Worm (Caenorhabditis elegans) whole organism, young adult: ENCODE data around the gene K07D4.6.

Experiments used
- Y79H2A.3 ChIP-seq: fragments of 200-800 bp; sonication (Bioruptor generic); conservative IDR thresholded peaks from 2 replicates; pipeline ENCODE4 v1.3.6; 2022; ENCODE audit warnings: missing genetic modification reagents, missing genetic modification characterization, missing compliant biosample characterization
- ama-1 ChIP-seq, 3 experiments: fragments of 150-350 bp in 1 of 3; sonication (generic microtip) in 2 of 3; optimal IDR thresholded peaks; 2 replicates each; lab custom pipeline; 2014 to 2018; ENCODE audit warnings: missing biosample characterization in 2 of 3, missing genetic modification characterization in 2 of 3, missing genetic modification reagents in 2 of 3
- aptf-2 ChIP-seq: fragments of 200-800 bp; sonication (Bioruptor generic); conservative IDR thresholded peaks from 2 replicates; pipeline ENCODE4 v1.3.6; 2022; ENCODE audit warnings: missing genetic modification reagents, missing genetic modification characterization, missing compliant biosample characterization
- cebp-1 ChIP-seq, 2 experiments: fragments of 200-800 bp in 1 of 2; sonication (Bioruptor generic) in 1 of 2; sonication (generic microtip) in 1 of 2; IDR thresholded peaks in 1 of 2; optimal IDR thresholded peaks in 1 of 2; 2 replicates each; pipeline versions ENCODE4 v1.3.6 to Lab custom; 2017 to 2022; ENCODE audit warnings: missing compliant biosample characterization in 2 of 2, missing genetic modification characterization in 2 of 2, mild to moderate bottlenecking in 1 of 2, missing genetic modification reagents in 1 of 2, moderate library complexity in 1 of 2
- fkh-3 ChIP-seq: sonication (generic microtip); optimal IDR thresholded peaks from 2 replicates; lab custom pipeline; 2016; ENCODE audit warnings: mild to moderate bottlenecking, missing genetic modification characterization, missing compliant biosample characterization
- hlh-12 ChIP-seq: sonication (generic microtip); optimal IDR thresholded peaks from 2 replicates; lab custom pipeline; 2016; ENCODE audit warnings: missing genetic modification characterization, missing compliant biosample characterization
- hmg-1.2 ChIP-seq: fragments of 200-800 bp; sonication (Bioruptor generic); IDR thresholded peaks from 2 replicates; pipeline ENCODE4 v1.3.6; 2022; ENCODE audit warnings: missing genetic modification reagents, missing genetic modification characterization, missing compliant biosample characterization
- lin-40 ChIP-seq: sonication (generic microtip); optimal IDR thresholded peaks from 2 replicates; lab custom pipeline; 2016; ENCODE audit warnings: missing genetic modification characterization, mild to moderate bottlenecking, missing compliant biosample characterization, missing genotype, missing genetic modification reagents
- madf-10 ChIP-seq: sonication (generic microtip); optimal IDR thresholded peaks from 2 replicates; lab custom pipeline; 2016; ENCODE audit warnings: mild to moderate bottlenecking, missing genetic modification characterization, missing compliant biosample characterization
- mes-4 ChIP-seq: sonication (generic microtip); optimal IDR thresholded peaks from 2 replicates; lab custom pipeline; 2016; ENCODE audit warnings: missing genotype, missing genetic modification characterization, missing compliant biosample characterization
- nfya-2 ChIP-seq: fragments of 200-800 bp; sonication (Bioruptor generic); IDR thresholded peaks from 2 replicates; pipeline ENCODE4 v1.3.6; 2022; ENCODE audit warnings: missing genetic modification reagents, missing genetic modification characterization, missing compliant biosample characterization
- pha-4 ChIP-seq: fragments of 150-350 bp; sonication (generic microtip); optimal IDR thresholded peaks from 2 replicates; lab custom pipeline; 2014; ENCODE audit warnings: missing biosample characterization, missing genetic modification reagents, missing genetic modification characterization
- zim-3 ChIP-seq: sonication (generic microtip); optimal IDR thresholded peaks from 2 replicates; lab custom pipeline; 2017; ENCODE audit warnings: mild to moderate bottlenecking, missing genetic modification characterization, moderate library complexity, missing compliant biosample characterization

- no peak for TF ChIP-seq nfya-2
- no peak for TF ChIP-seq lin-40 (tag; lab: Kevin White, UChicago)
- TF ChIP-seq mes-4 (tag; lab: Kevin White, UChicago): no peak
- TF ChIP-seq ama-1 (optimal IDR thresholded peaks at IDR 0.05; lab: Kevin White, UChicago): no peak
- no peak for TF ChIP-seq ama-1 (GFP tag; optimal IDR thresholded peaks at IDR 0.05; lab: Kevin White, UChicago)
- TF ChIP-seq Y79H2A.3 (GFP tag; lab: Robert Waterston, UW): no peak
- no peak for TF ChIP-seq hlh-12
- no peak for TF ChIP-seq cebp-1 (GFP tag; IDR thresholded peaks at IDR 0.05; lab: Robert Waterston, UW)
- no peak for TF ChIP-seq cebp-1 (tag; optimal IDR thresholded peaks at IDR 0.05; lab: Kevin White, UChicago)
- TF ChIP-seq zim-3 (tag; lab: Kevin White, UChicago): no peak
- no peak for TF ChIP-seq aptf-2 (GFP tag; lab: Robert Waterston, UW)
- no peak for TF ChIP-seq hmg-1.2 (GFP tag; lab: Robert Waterston, UW)
- TF ChIP-seq pha-4 (tag; lab: Kevin White, UChicago): no peak
- no peak for TF ChIP-seq fkh-3 (tag; lab: Kevin White, UChicago)
- no peak for TF ChIP-seq madf-10
These were observed 49.6 kb upstream of the K07D4.6 start for ce11 chrII:4068141-4068540.
